Fruit fly (Drosophila melanogaster): ENCODE data around the gene Neb-cGP.

Gene Neb-cGP

dm6 chrX:10474625-10475024 is 14.1 kb downstream of the Neb-cGP start, which contains the start of gene nocte:
Gene nocte (minus strand): TSS chrX:10474675.
- TF ChIP-seq HLH106 (tag; optimal IDR thresholded peaks at IDR 0.05) (peak; percentile 16), ey (GFP tag; optimal IDR thresholded peaks at IDR 0.05) (peak; percentile 1), foxo (GFP tag; optimal IDR thresholded peaks at IDR 0.05) (peak in 1 of 2 experiments; percentile 32), CG9705 (GFP tag; optimal IDR thresholded peaks at IDR 0.05) (no peak), Abd-B (GFP tag; optimal IDR thresholded peaks at IDR 0.05) (no peak), tai (GFP tag; optimal IDR thresholded peaks at IDR 0.05) (no peak), Hnf4 (GFP tag; optimal IDR thresholded peaks at IDR 0.05) (no peak), woc (GFP tag; optimal IDR thresholded peaks at IDR 0.05) (no peak), jim (GFP tag; optimal IDR thresholded peaks at IDR 0.05) (no peak)

dm6 chrX:10478443-10479368 is 18.2 kb downstream of the Neb-cGP start, which contains the start of the genes CG2887 and PPP4R2r:
Gene CG2887 (minus strand): TSS chrX:10478493.
Gene PPP4R2r (plus strand): TSS chrX:10478838.
- TF ChIP-seq psq (GFP tag; optimal IDR thresholded peaks at IDR 0.05): peak; percentile 36
- TF ChIP-seq Jra (GFP tag; optimal IDR thresholded peaks at IDR 0.05): peak; percentile 39
- TF ChIP-seq Rel (GFP tag; optimal IDR thresholded peaks at IDR 0.05): no peak
- no peak for TF ChIP-seq Rel (tag; optimal IDR thresholded peaks at IDR 0.05)

- TF ChIP-seq woc (GFP tag; optimal IDR thresholded peaks at IDR 0.05) (peak; percentile 3), HLH106 (tag; optimal IDR thresholded peaks at IDR 0.05) (peak; percentile 3), Rel (GFP tag; optimal IDR thresholded peaks at IDR 0.05) (no peak), Rel (tag; optimal IDR thresholded peaks at IDR 0.05) (peak; percentile 58), foxo (GFP tag; optimal IDR thresholded peaks at IDR 0.05) (no peak), CG9705 (GFP tag; optimal IDR thresholded peaks at IDR 0.05) (no peak), CG32264 (GFP tag; optimal IDR thresholded peaks at IDR 0.05) (no peak), Hr78 (GFP tag; optimal IDR thresholded peaks at IDR 0.05) (no peak), usp (GFP tag; optimal IDR thresholded peaks at IDR 0.05) (no peak), pan (optimal IDR thresholded peaks at IDR 0.05) (no peak), h (GFP tag; optimal IDR thresholded peaks at IDR 0.05) (peak; percentile 9), br (GFP tag; optimal IDR thresholded peaks at IDR 0.05) (no peak), CrebA (GFP tag; optimal IDR thresholded peaks at IDR 0.05; ENCODE audit: borderline replicate concordance) (no peak), jim (GFP tag; optimal IDR thresholded peaks at IDR 0.05) (no peak)
Measured at dm6 chrX:10484206-10485112, 23.9 kb downstream of the Neb-cGP start.

- TF ChIP-seq pan (optimal IDR thresholded peaks at IDR 0.05) (no peak), sv (GFP tag; optimal IDR thresholded peaks at IDR 0.05) (peak; percentile 39), foxo (GFP tag; optimal IDR thresholded peaks at IDR 0.05) (peak in 1 of 2 experiments; percentile 74), woc (GFP tag; optimal IDR thresholded peaks at IDR 0.05) (peak; percentile 28), Hr83 (GFP tag; optimal IDR thresholded peaks at IDR 0.05; ENCODE audit: poor library complexity, severe bottlenecking) (peak; percentile 8), OdsH (GFP tag; optimal IDR thresholded peaks at IDR 0.05) (peak; percentile 64), CrebA (GFP tag; optimal IDR thresholded peaks at IDR 0.05; ENCODE audit: borderline replicate concordance) (no peak), Mio (GFP tag; optimal IDR thresholded peaks at IDR 0.05) (no peak), GATAd (GFP tag; optimal IDR thresholded peaks at IDR 0.05) (no peak), Rel (GFP tag; optimal IDR thresholded peaks at IDR 0.05) (peak; percentile 38), Rel (tag; optimal IDR thresholded peaks at IDR 0.05) (no peak), psq (GFP tag; optimal IDR thresholded peaks at IDR 0.05) (peak; percentile 34), HLH106 (tag; optimal IDR thresholded peaks at IDR 0.05) (peak; percentile 67), CG9705 (GFP tag; optimal IDR thresholded peaks at IDR 0.05) (no peak), CG32264 (GFP tag; optimal IDR thresholded peaks at IDR 0.05) (no peak), Hnf4 (GFP tag; optimal IDR thresholded peaks at IDR 0.05) (peak; percentile 52), h (GFP tag; optimal IDR thresholded peaks at IDR 0.05) (peak; percentile 77), Myc (optimal IDR thresholded peaks at IDR 0.05) (no peak), tai (GFP tag; optimal IDR thresholded peaks at IDR 0.05) (no peak), Dfd (GFP tag; optimal IDR thresholded peaks at IDR 0.05) (no peak), Dif (GFP tag; optimal IDR thresholded peaks at IDR 0.05; ENCODE audit: partially characterized antibody) (no peak), N (GFP tag; optimal IDR thresholded peaks at IDR 0.05) (no peak), usp (GFP tag; optimal IDR thresholded peaks at IDR 0.05) (no peak), dl (GFP tag; optimal IDR thresholded peaks at IDR 0.05; ENCODE audit: insufficient read depth in 1 of 2, partially characterized antibody in 2 of 2) (no peak), Hr78 (GFP tag; optimal IDR thresholded peaks at IDR 0.05) (no peak), Abd-B (GFP tag; optimal IDR thresholded peaks at IDR 0.05) (no peak), sage (GFP tag; optimal IDR thresholded peaks at IDR 0.05) (peak; percentile 0), dmrt93B (GFP tag; optimal IDR thresholded peaks at IDR 0.05) (peak; percentile 26), br (GFP tag; optimal IDR thresholded peaks at IDR 0.05) (peak; percentile 52), jim (GFP tag; optimal IDR thresholded peaks at IDR 0.05) (peak; percentile 4), brk (GFP tag; optimal IDR thresholded peaks at IDR 0.05) (peak; percentile 63), fru (GFP tag; optimal IDR thresholded peaks at IDR 0.05) (peak; percentile 84)
Measured at dm6 chrX:10486144-10487030, 25.9 kb downstream of the Neb-cGP start.
